Worm (Caenorhabditis elegans) whole organism, midembryonic: Measurements from ENCODE around the gene tbce-1.

Experiments used
- cog-1 ChIP-seq: sonication (generic microtip); optimal IDR thresholded peaks from 2 replicates; lab custom pipeline; 2016; ENCODE audit warnings: missing genetic modification characterization, missing compliant biosample characterization
- klf-2 ChIP-seq: fragments of 200-800 bp; sonication (Bioruptor generic); conservative IDR thresholded peaks from 2 replicates; pipeline ENCODE4 v1.3.6; 2022; ENCODE audit warnings: missing genetic modification reagents, missing genetic modification characterization, missing compliant biosample characterization

DNA sequence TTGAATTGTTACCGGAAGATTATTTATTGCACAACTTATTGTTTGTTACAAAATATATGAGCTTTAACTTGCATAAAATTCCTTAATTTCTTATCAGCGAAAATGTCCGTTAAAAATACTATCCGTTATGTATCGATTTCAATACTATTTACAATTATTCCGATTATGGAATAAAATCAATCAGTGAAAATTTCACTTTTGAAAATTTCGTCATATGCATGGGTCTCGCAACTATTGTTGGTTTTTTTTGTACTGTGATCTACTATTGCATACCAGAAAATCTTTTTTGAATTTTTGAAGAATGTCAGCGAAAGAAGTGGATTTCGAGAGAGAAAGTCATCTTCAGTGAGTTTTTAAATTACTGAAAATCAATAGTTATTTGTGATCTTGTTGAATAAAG, 2.7 kb downstream of the tbce-1 start, which contains the start of gene nprl-3:
- no peak for TF ChIP-seq klf-2
- no peak for TF ChIP-seq cog-1 (tag; lab: Kevin White, UChicago)
